Worm (Caenorhabditis elegans) whole organism, early embryonic: ENCODE measurements around the gene jmjd-5.

Experiments used
- F13C5.2 ChIP-seq: sonication (generic microtip); optimal IDR thresholded peaks from 2 replicates; lab custom pipeline; 2017; ENCODE audit warnings: mild to moderate bottlenecking, missing genetic modification characterization, inconsistent platforms, missing compliant biosample characterization
- ama-1 ChIP-seq: fragments of 150-350 bp; optimal IDR thresholded peaks from 2 replicates; lab custom pipeline; 2014
- ceh-13 ChIP-seq: fragments of 200-800 bp; sonication (Bioruptor generic); optimal IDR thresholded peaks from 2 replicates; lab custom pipeline; 2018; ENCODE audit warnings: mild to moderate bottlenecking, missing genetic modification characterization, missing compliant biosample characterization
- ceh-36 ChIP-seq: sonication (generic microtip); optimal IDR thresholded peaks from 2 replicates; lab custom pipeline; 2016; ENCODE audit warnings: missing genetic modification characterization, inconsistent platforms, missing compliant biosample characterization
- ets-7 ChIP-seq: sonication (generic microtip); optimal IDR thresholded peaks from 2 replicates; lab custom pipeline; 2016; ENCODE audit warnings: missing genotype, missing genetic modification characterization, missing compliant biosample characterization
- flt-1 ChIP-seq: fragments of 200-800 bp; sonication (Bioruptor generic); IDR thresholded peaks from 2 replicates; pipeline ENCODE4 v1.3.6; 2022; ENCODE audit warnings: missing genetic modification characterization, missing compliant biosample characterization
- hmg-4 ChIP-seq: fragments of 200-800 bp; sonication (Bioruptor generic); optimal IDR thresholded peaks from 2 replicates; lab custom pipeline; 2018; ENCODE audit warnings: mild to moderate bottlenecking, missing genetic modification characterization, missing compliant biosample characterization
- pes-1 ChIP-seq: fragments of 200-800 bp; sonication (Bioruptor generic); IDR thresholded peaks from 2 replicates; pipeline ENCODE4 v1.3.6; 2022; ENCODE audit warnings: missing genetic modification reagents, missing genetic modification characterization, missing compliant biosample characterization
- tbx-11 ChIP-seq: fragments of 200-800 bp; sonication (Bioruptor generic); IDR thresholded peaks from 2 replicates; pipeline ENCODE4 v1.3.6; 2022; ENCODE audit warnings: missing genetic modification characterization, missing compliant biosample characterization
- tbx-37 ChIP-seq: fragments of 200-800 bp; sonication (Bioruptor generic); conservative IDR thresholded peaks from 2 replicates; pipeline ENCODE4 v1.3.6; 2022; ENCODE audit warnings: missing genetic modification reagents, missing genetic modification characterization, missing compliant biosample characterization
- tra-4 ChIP-seq: sonication (generic microtip); optimal IDR thresholded peaks from 2 replicates; lab custom pipeline; 2017; ENCODE audit warnings: missing genetic modification characterization, missing compliant biosample characterization

DNA sequence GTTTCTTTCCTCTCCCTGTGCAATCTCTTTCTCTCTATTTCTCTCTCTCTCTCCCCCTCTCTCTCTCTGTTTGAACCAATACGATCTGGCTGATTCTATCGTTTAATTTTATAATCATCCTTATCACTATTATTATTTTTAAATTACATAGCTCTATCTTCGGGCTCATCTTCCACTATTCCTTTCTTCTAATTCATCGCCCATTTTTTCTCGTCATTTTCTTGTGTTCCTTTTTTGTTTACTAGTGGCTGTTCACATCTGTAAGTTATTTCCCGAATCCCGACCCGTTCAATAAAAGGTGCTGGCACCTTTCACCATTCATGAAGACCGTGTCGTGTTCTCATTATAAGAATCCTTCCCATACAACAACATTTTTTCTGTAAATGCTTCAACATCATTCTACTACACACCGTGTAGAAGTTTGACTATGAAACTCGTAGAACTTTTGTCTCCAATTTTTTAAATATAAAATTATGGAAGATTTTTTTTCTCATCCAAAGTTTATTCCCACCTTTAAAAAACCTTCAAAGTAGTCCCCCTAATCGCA is 9.0 kb upstream of the jmjd-5 start:
- no peak for TF ChIP-seq ets-7 (tag; lab: Kevin White, UChicago)
- TF ChIP-seq F13C5.2 (tag; lab: Kevin White, UChicago): no peak
- TF ChIP-seq ama-1 (lab: Kevin White, UChicago): no peak
- no peak for TF ChIP-seq tbx-37 (GFP tag; lab: Robert Waterston, UW)
- TF ChIP-seq ceh-13 (GFP tag; lab: Kevin White, UChicago): no peak
- TF ChIP-seq pes-1 (GFP tag; lab: Robert Waterston, UW): no peak
- no peak for TF ChIP-seq tbx-11 (GFP tag; lab: Robert Waterston, UW)
- TF ChIP-seq hmg-4 (GFP tag; lab: Kevin White, UChicago): no peak
- no peak for TF ChIP-seq tra-4 (tag; lab: Kevin White, UChicago)
- TF ChIP-seq flt-1: no peak
- no peak for TF ChIP-seq ceh-36 (tag; lab: Kevin White, UChicago)
